Worm (Caenorhabditis elegans) whole organism, young adult: ENCODE measurements around the gene AH6.3.

ENCODE experiments used
- C17E4.6 ChIP-seq: fragments of 200-800 bp; sonication (Bioruptor generic); IDR thresholded peaks from 2 replicates; pipeline ENCODE4 v1.3.6; 2022; ENCODE audit warnings: missing genetic modification reagents, missing genetic modification characterization, missing compliant biosample characterization
- attf-3 ChIP-seq: fragments of 200-800 bp; sonication (Bioruptor generic); conservative IDR thresholded peaks from 2 replicates; pipeline ENCODE4 v1.3.6; 2022; ENCODE audit warnings: missing genetic modification reagents, missing genetic modification characterization, missing compliant biosample characterization
- cebp-1 ChIP-seq, 2 experiments: fragments of 200-800 bp in 1 of 2; sonication (Bioruptor generic) in 1 of 2; sonication (generic microtip) in 1 of 2; IDR thresholded peaks in 1 of 2; optimal IDR thresholded peaks in 1 of 2; 2 replicates each; pipeline versions ENCODE4 v1.3.6 to Lab custom; 2017 to 2022; ENCODE audit warnings: missing compliant biosample characterization in 2 of 2, missing genetic modification characterization in 2 of 2, mild to moderate bottlenecking in 1 of 2, missing genetic modification reagents in 1 of 2, moderate library complexity in 1 of 2
- dpff-1 ChIP-seq: sonication (generic microtip); optimal IDR thresholded peaks from 2 replicates; lab custom pipeline; 2017; ENCODE audit warnings: mild to moderate bottlenecking, missing genetic modification characterization, missing compliant biosample characterization
- hmg-1.2 ChIP-seq: fragments of 200-800 bp; sonication (Bioruptor generic); IDR thresholded peaks from 2 replicates; pipeline ENCODE4 v1.3.6; 2022; ENCODE audit warnings: missing genetic modification reagents, missing genetic modification characterization, missing compliant biosample characterization
- repo-1 ChIP-seq: sonication (generic microtip); optimal IDR thresholded peaks from 2 replicates; lab custom pipeline; 2017; ENCODE audit warnings: mild to moderate bottlenecking, missing genetic modification characterization, missing compliant biosample characterization
- unc-62 ChIP-seq: fragments of 150-350 bp; optimal IDR thresholded peaks from 2 replicates; lab custom pipeline; 2014; ENCODE audit warnings: missing biosample characterization, missing genetic modification reagents, missing genetic modification characterization
- ztf-18 ChIP-seq: sonication (generic microtip); optimal IDR thresholded peaks from 2 replicates; lab custom pipeline; 2016; ENCODE audit warnings: missing genotype, mild to moderate bottlenecking, missing genetic modification characterization, missing compliant biosample characterization

DNA sequence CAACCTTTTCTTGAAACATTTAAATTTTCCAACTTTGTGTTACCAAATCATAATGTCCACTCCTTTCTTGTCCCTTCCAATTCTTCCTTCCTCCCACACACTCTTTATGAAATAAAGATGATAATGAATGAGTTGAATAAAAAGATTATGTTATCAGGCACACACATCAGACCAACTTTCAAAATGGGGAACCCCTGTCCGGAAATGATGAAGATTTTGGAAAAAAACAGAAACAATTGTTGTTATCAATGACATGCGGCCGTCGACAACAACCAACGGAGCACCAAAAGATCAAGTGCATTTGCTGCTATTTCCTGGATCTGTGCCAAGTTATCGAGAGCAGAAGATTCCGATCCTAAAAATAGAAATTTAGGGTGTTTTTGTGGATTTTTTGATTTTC lies 35.5 kb upstream of the AH6.3 start:
- no peak for TF ChIP-seq ztf-18 (tag; lab: Kevin White, UChicago)
- no peak for TF ChIP-seq attf-3
- TF ChIP-seq cebp-1 (GFP tag; IDR thresholded peaks at IDR 0.05; lab: Robert Waterston, UW), result no peak
- no peak for TF ChIP-seq cebp-1 (tag; optimal IDR thresholded peaks at IDR 0.05; lab: Kevin White, UChicago)
- no peak for TF ChIP-seq unc-62
- no peak for TF ChIP-seq C17E4.6 (GFP tag; lab: Robert Waterston, UW)
- no peak for TF ChIP-seq repo-1 (tag; lab: Kevin White, UChicago)
- no peak for TF ChIP-seq hmg-1.2 (GFP tag; lab: Robert Waterston, UW)
- no peak for TF ChIP-seq dpff-1 (tag; lab: Kevin White, UChicago)
